Fruit fly (Drosophila melanogaster) whole organism, embryonic: ENCODE data around the gene Snx17.

Source experiments
- Adf1 ChIP-seq: fragments of 200-800 bp; sonication (Bioruptor generic); IDR thresholded peaks from 2 replicates; pipeline ENCODE4 v1.3.6; 2022; ENCODE audit warnings: missing biosample characterization, missing genetic modification characterization
- Antp ChIP-seq: fragments of 200-800 bp; sonication (Bioruptor generic); optimal IDR thresholded peaks from 3 replicates; lab custom pipeline; 2016; ENCODE audit warnings: missing biosample characterization, missing genetic modification characterization
- Bteb2 ChIP-seq: fragments of 200-800 bp; sonication (Bioruptor generic); optimal IDR thresholded peaks from 2 replicates; lab custom pipeline; 2016; ENCODE audit warnings: missing biosample characterization, missing genetic modification characterization
- CG10267 ChIP-seq: fragments of 200-800 bp; sonication (Bioruptor generic); optimal IDR thresholded peaks from 2 replicates; lab custom pipeline; 2018; ENCODE audit warnings: missing biosample characterization, mild to moderate bottlenecking, missing genetic modification characterization, moderate library complexity
- CG10274 ChIP-seq: fragments of 200-800 bp; sonication (Bioruptor generic); optimal IDR thresholded peaks from 3 replicates; lab custom pipeline; 2017; ENCODE audit warnings: missing biosample characterization, mild to moderate bottlenecking, missing genetic modification characterization
- CG10321 ChIP-seq: fragments of 200-800 bp; sonication (Bioruptor generic); IDR thresholded peaks from 2 replicates; pipeline ENCODE4 v1.3.6; 2022; ENCODE audit warnings: missing biosample characterization, missing genetic modification characterization
- CG10462 ChIP-seq: fragments of 200-800 bp; sonication (Bioruptor generic); optimal IDR thresholded peaks from 2 replicates; lab custom pipeline; 2016; ENCODE audit warnings: missing biosample characterization, missing genetic modification characterization
- CG11085 ChIP-seq: fragments of 200-800 bp; sonication (Bioruptor generic); IDR thresholded peaks from 2 replicates; pipeline ENCODE4 v1.3.6; 2022; ENCODE audit warnings: missing biosample characterization, missing genetic modification characterization
- CG11504 ChIP-seq: fragments of 200-800 bp; sonication (Bioruptor generic); optimal IDR thresholded peaks from 3 replicates; lab custom pipeline; 2019; ENCODE audit warnings: missing biosample characterization, mild to moderate bottlenecking, missing genetic modification characterization, moderate library complexity
- CG12391 ChIP-seq: fragments of 200-800 bp; sonication (Bioruptor generic); optimal IDR thresholded peaks from 3 replicates; lab custom pipeline; 2018; ENCODE audit warnings: missing biosample characterization, mild to moderate bottlenecking, missing genetic modification characterization, moderate library complexity
- CG15073 ChIP-seq: fragments of 200-800 bp; sonication (Bioruptor generic); optimal IDR thresholded peaks from 2 replicates; lab custom pipeline; 2016; ENCODE audit warnings: missing biosample characterization, missing genetic modification characterization
- CG18764 ChIP-seq: fragments of 200-800 bp; sonication (Bioruptor generic); optimal IDR thresholded peaks from 3 replicates; lab custom pipeline; 2016; ENCODE audit warnings: missing biosample characterization, missing genetic modification characterization
- CG3726 ChIP-seq: fragments of 200-800 bp; sonication (Bioruptor generic); IDR thresholded peaks from 3 replicates; pipeline ENCODE4, ENCODE4 v1.3.6; 2022; ENCODE audit warnings: missing biosample characterization, missing genetic modification characterization
- CG43689 ChIP-seq: fragments of 200-800 bp; sonication (Bioruptor generic); IDR thresholded peaks from 2 replicates; pipeline ENCODE4 v1.3.6; 2022; ENCODE audit warnings: missing biosample characterization, missing genetic modification characterization
- CG4617 ChIP-seq: fragments of 200-800 bp; sonication (Bioruptor generic); optimal IDR thresholded peaks from 3 replicates; lab custom pipeline; 2016; ENCODE audit warnings: missing biosample characterization, missing genetic modification characterization, borderline replicate concordance
- CG6175 ChIP-seq: fragments of 200-800 bp; sonication (Bioruptor generic); IDR thresholded peaks from 3 replicates; pipeline ENCODE4 v1.3.6; 2022; ENCODE audit warnings: missing biosample characterization, missing genetic modification characterization
- CG6813 ChIP-seq: fragments of 200-800 bp; sonication (Bioruptor generic); optimal IDR thresholded peaks from 2 replicates; lab custom pipeline; 2017; ENCODE audit warnings: missing biosample characterization, missing genetic modification characterization, mild to moderate bottlenecking, moderate library complexity, missing genetic modification reagents
- CG7271 ChIP-seq: fragments of 200-800 bp; sonication (Bioruptor generic); optimal IDR thresholded peaks from 2 replicates; lab custom pipeline; 2018; ENCODE audit warnings: missing biosample characterization, mild to moderate bottlenecking, missing genetic modification characterization, moderate library complexity
- CG8089 ChIP-seq: fragments of 200-800 bp; sonication (Bioruptor generic); optimal IDR thresholded peaks from 3 replicates; lab custom pipeline; 2016; ENCODE audit warnings: missing biosample characterization, missing genetic modification characterization
- CG9817 ChIP-seq: fragments of 200-800 bp; sonication (Bioruptor generic); optimal IDR thresholded peaks from 2 replicates; lab custom pipeline; 2018; ENCODE audit warnings: missing biosample characterization, mild to moderate bottlenecking, missing genetic modification characterization, moderate library complexity
- Camta ChIP-seq: fragments of 200-800 bp; sonication (Bioruptor generic); optimal IDR thresholded peaks from 2 replicates; lab custom pipeline; 2016; ENCODE audit warnings: missing biosample characterization, missing genetic modification characterization
- Dbx ChIP-seq: fragments of 200-800 bp; sonication (Bioruptor generic); IDR thresholded peaks from 3 replicates; pipeline ENCODE4 v1.3.6; 2022; ENCODE audit warnings: missing biosample characterization, missing genetic modification characterization
- Deaf1 ChIP-seq: fragments of 200-800 bp; optimal IDR thresholded peaks from 3 replicates; lab custom pipeline; 2019; ENCODE audit warnings: missing biosample characterization, mild to moderate bottlenecking, missing genetic modification characterization, moderate library complexity
- Dip3 ChIP-seq: fragments of 200-800 bp; sonication (Bioruptor generic); optimal IDR thresholded peaks from 3 replicates; lab custom pipeline; 2016; ENCODE audit warnings: missing biosample characterization, missing genetic modification characterization
- Dll ChIP-seq: fragments of 200-800 bp; sonication (Bioruptor generic); IDR thresholded peaks from 4 replicates; pipeline ENCODE4 v1.3.6; 2022; ENCODE audit warnings: missing biosample characterization, missing genetic modification characterization; ENCODE audit not compliant: partially characterized antibody
- Fer3 ChIP-seq: fragments of 200-800 bp; sonication (Bioruptor generic); optimal IDR thresholded peaks from 2 replicates; lab custom pipeline; 2018; ENCODE audit warnings: missing biosample characterization, mild to moderate bottlenecking, missing genetic modification characterization, moderate library complexity
- GATAe ChIP-seq: fragments of 200-800 bp; sonication (Bioruptor generic); conservative IDR thresholded peaks from 2 replicates; pipeline ENCODE4 v1.3.6; 2022; ENCODE audit warnings: missing biosample characterization, missing genetic modification characterization
- HHEX ChIP-seq: fragments of 200-800 bp; sonication (Bioruptor generic); optimal IDR thresholded peaks from 3 replicates; lab custom pipeline; 2017; ENCODE audit warnings: missing biosample characterization, mild to moderate bottlenecking, missing genetic modification characterization, missing genetic modification reagents
- Hr78 ChIP-seq, 2 experiments: fragments of 200-800 bp in 1 of 2; fragments of >200 bp in 1 of 2; sonication (Bioruptor generic) in 1 of 2; optimal IDR thresholded peaks; 2 replicates each; lab custom pipeline; 2017 to 2019; ENCODE audit warnings: missing biosample characterization in 2 of 2, missing genetic modification characterization in 2 of 2, mild to moderate bottlenecking in 1 of 2, moderate library complexity in 1 of 2
- MESR4 ChIP-seq: fragments of 200-800 bp; sonication (Bioruptor generic); optimal IDR thresholded peaks from 2 replicates; lab custom pipeline; 2018; ENCODE audit warnings: missing biosample characterization, mild to moderate bottlenecking, missing genetic modification characterization, moderate library complexity
- Myb ChIP-seq: fragments of 200-800 bp; sonication (Bioruptor generic); optimal IDR thresholded peaks from 2 replicates; lab custom pipeline; 2016; ENCODE audit warnings: missing biosample characterization, missing genetic modification characterization
- Nf-YB ChIP-seq: fragments of 200-800 bp; sonication (Bioruptor generic); optimal IDR thresholded peaks from 3 replicates; lab custom pipeline; 2019; ENCODE audit warnings: missing biosample characterization, mild to moderate bottlenecking, missing genetic modification characterization, moderate library complexity
- NfI ChIP-seq: fragments of 200-800 bp; sonication (Bioruptor generic); optimal IDR thresholded peaks from 3 replicates; lab custom pipeline; 2018; ENCODE audit warnings: missing biosample characterization, mild to moderate bottlenecking, missing genetic modification characterization, moderate library complexity
- Poxn ChIP-seq: fragments of 200-800 bp; sonication (Bioruptor generic); IDR thresholded peaks from 2 replicates; pipeline ENCODE4 v1.3.6; 2022; ENCODE audit warnings: missing biosample characterization, missing genetic modification characterization
- Spps ChIP-seq: fragments of 200-800 bp; sonication (Bioruptor generic); optimal IDR thresholded peaks from 2 replicates; lab custom pipeline; 2018; ENCODE audit warnings: missing biosample characterization, mild to moderate bottlenecking, missing genetic modification characterization
- Vsx1 ChIP-seq: fragments of 200-800 bp; sonication (Bioruptor generic); optimal IDR thresholded peaks from 2 replicates; lab custom pipeline; 2017; ENCODE audit warnings: missing biosample characterization, mild to moderate bottlenecking, missing genetic modification characterization, missing genetic modification reagents
- bbx ChIP-seq: fragments of 200-800 bp; sonication (Bioruptor generic); IDR thresholded peaks from 2 replicates; pipeline ENCODE4 v1.3.6; 2022; ENCODE audit warnings: missing biosample characterization, missing genetic modification characterization; ENCODE audit not compliant: partially characterized antibody
- cg ChIP-seq: fragments of 200-800 bp; sonication (Bioruptor generic); optimal IDR thresholded peaks from 3 replicates; lab custom pipeline; 2019; ENCODE audit warnings: missing biosample characterization, mild to moderate bottlenecking, missing genetic modification characterization, moderate library complexity
- chm ChIP-seq: fragments of 200-800 bp; sonication (Bioruptor generic); IDR thresholded peaks from 2 replicates; pipeline ENCODE4 v1.3.6; 2022; ENCODE audit warnings: missing biosample characterization, missing genetic modification characterization
- crp ChIP-seq, 2 experiments: fragments of 200-800 bp; sonication (Bioruptor generic); optimal IDR thresholded peaks; 2 replicates in 1 of 2; 3 replicates in 1 of 2; lab custom pipeline; 2017; ENCODE audit warnings: missing biosample characterization in 2 of 2, missing genetic modification characterization in 2 of 2, mild to moderate bottlenecking in 1 of 2, moderate library complexity in 1 of 2
- dati ChIP-seq: fragments of 200-800 bp; sonication (Bioruptor generic); IDR thresholded peaks from 2 replicates; pipeline ENCODE4 v1.3.6; 2022; ENCODE audit warnings: missing biosample characterization, missing genetic modification characterization
- ewg ChIP-seq: fragments of 200-800 bp; sonication (Bioruptor generic); optimal IDR thresholded peaks from 3 replicates; lab custom pipeline; 2017; ENCODE audit warnings: mild to moderate bottlenecking, missing biosample characterization, missing genetic modification reagents, missing genetic modification characterization
- fd3F ChIP-seq: fragments of 200-800 bp; sonication (Bioruptor generic); optimal IDR thresholded peaks from 2 replicates; lab custom pipeline; 2018; ENCODE audit warnings: missing biosample characterization, mild to moderate bottlenecking, missing genetic modification characterization, moderate library complexity
- ftz-f1 ChIP-seq: fragments of 200-800 bp; sonication (Bioruptor generic); optimal IDR thresholded peaks from 2 replicates; lab custom pipeline; 2016; ENCODE audit warnings: missing biosample characterization, missing genetic modification characterization
- h ChIP-seq: fragments of >200 bp; optimal IDR thresholded peaks from 2 replicates; lab custom pipeline; 2017
- prd ChIP-seq, 3 experiments: fragments of >200 bp in 2 of 3; fragments of 200-800 bp in 1 of 3; sonication (Bioruptor generic) in 1 of 3; optimal IDR thresholded peaks in 2 of 3; IDR thresholded peaks in 1 of 3; 2 replicates in 2 of 3; 3 replicates in 1 of 3; pipeline versions ENCODE4 v1.3.6 to Lab custom; 2017 to 2022; ENCODE audit warnings: missing biosample characterization in 1 of 3, missing genetic modification characterization in 1 of 3
- pum ChIP-seq: fragments of 200-800 bp; sonication (Bioruptor generic); optimal IDR thresholded peaks from 2 replicates; lab custom pipeline; 2016; ENCODE audit warnings: missing biosample characterization, missing genetic modification characterization
- pzg ChIP-seq: fragments of 200-800 bp; sonication (Bioruptor generic); optimal IDR thresholded peaks from 3 replicates; lab custom pipeline; 2018; ENCODE audit warnings: missing biosample characterization, mild to moderate bottlenecking, missing genetic modification characterization, moderate library complexity
- vnd ChIP-seq: fragments of 200-800 bp; sonication (Bioruptor generic); IDR thresholded peaks from 3 replicates; pipeline ENCODE4 v1.3.6; 2022; ENCODE audit warnings: missing biosample characterization, missing genetic modification characterization; ENCODE audit not compliant: partially characterized antibody
- vvl ChIP-seq: fragments of 200-800 bp; sonication (Bioruptor generic); IDR thresholded peaks from 2 replicates; pipeline ENCODE4 v1.3.6; 2022; ENCODE audit warnings: missing biosample characterization, missing genetic modification characterization

Snx17 gene

DNA sequence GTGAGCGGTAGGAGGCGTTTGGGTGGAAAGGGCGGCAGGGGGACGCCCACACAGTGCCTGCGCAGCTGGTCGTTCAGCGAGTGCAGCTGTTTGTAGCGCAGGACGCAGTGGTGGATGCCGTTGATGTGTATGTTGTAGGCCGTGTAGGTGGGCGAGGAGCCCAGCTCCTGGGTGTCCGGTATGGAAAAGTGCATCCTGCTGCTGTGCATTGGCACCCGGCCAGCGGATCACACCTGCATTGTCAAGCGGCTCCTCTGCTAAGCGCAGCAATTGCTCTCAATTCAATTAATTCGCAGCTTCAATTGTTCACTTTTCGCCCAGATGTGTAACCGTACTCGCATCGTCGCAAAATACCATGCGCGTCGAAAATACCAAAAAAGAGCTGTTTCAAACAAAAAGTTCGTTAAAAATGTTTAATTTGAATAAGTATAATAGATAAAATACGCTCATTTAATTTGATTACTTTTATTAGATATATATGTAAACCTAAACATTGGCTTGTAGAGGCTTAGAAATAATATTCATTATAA lies at the start of gene Snx17:
Snx17 (minus strand) TSS at position 329 of the 530 bp plus-strand sequence.
- no peak for TF ChIP-seq Vsx1
- TF ChIP-seq Nf-YB: no peak
- no peak for TF ChIP-seq CG43689 (GFP tag; lab: Robert Waterston, UW)
- TF ChIP-seq MESR4 (GFP tag; lab: Kevin White, UChicago): peak; percentile 67
- TF ChIP-seq Adf1 (GFP tag; lab: Robert Waterston, UW): no peak
- TF ChIP-seq CG15073 (GFP tag; lab: Kevin White, UChicago): no peak
- TF ChIP-seq ewg (GFP tag; lab: Kevin White, UChicago): peak; percentile 12
- no peak for TF ChIP-seq prd (optimal IDR thresholded peaks at IDR 0.05; lab: Kevin White, UChicago)
- no peak for TF ChIP-seq prd (GFP tag; IDR thresholded peaks at IDR 0.05; lab: Robert Waterston, UW)
- TF ChIP-seq CG8089 (GFP tag; lab: Kevin White, UChicago): no peak
- peak; percentile 24; the same call in 1 of the 2 replicates for TF ChIP-seq bbx (GFP tag; lab: Robert Waterston, UW)
- peak; percentile 43 for TF ChIP-seq pzg (GFP tag; lab: Kevin White, UChicago)
- TF ChIP-seq chm (GFP tag; lab: Robert Waterston, UW): no peak; the same call in 1 of the 2 replicates
- no peak for TF ChIP-seq CG10274 (GFP tag; lab: Kevin White, UChicago)
- TF ChIP-seq Dll (GFP tag; lab: Robert Waterston, UW): peak; percentile 52; the same call in 1 of the 4 replicates
- TF ChIP-seq CG3726 (GFP tag; lab: Robert Waterston, UW): no peak
- TF ChIP-seq Dbx (GFP tag; lab: Robert Waterston, UW): peak; percentile 29; the same call in 1 of the 3 replicates
- TF ChIP-seq CG10267: no peak
- no peak for TF ChIP-seq Bteb2 (GFP tag; lab: Kevin White, UChicago)
- TF ChIP-seq CG12391: no peak
- no peak for TF ChIP-seq Camta (GFP tag; lab: Kevin White, UChicago)
- TF ChIP-seq dati (GFP tag; lab: Robert Waterston, UW): no peak
- peak in 1 of 2 experiments; percentile 31 for TF ChIP-seq crp (GFP tag; optimal IDR thresholded peaks at IDR 0.05; lab: Kevin White, UChicago)
- no peak for TF ChIP-seq fd3F (GFP tag; lab: Kevin White, UChicago)
- TF ChIP-seq NfI (GFP tag; lab: Kevin White, UChicago): no peak
- TF ChIP-seq CG9817 (tag; lab: Kevin White, UChicago): no peak
- no peak for TF ChIP-seq Deaf1 (tag; lab: Kevin White, UChicago)
- no peak for TF ChIP-seq GATAe (GFP tag; lab: Robert Waterston, UW)
- no peak for TF ChIP-seq Antp (GFP tag; lab: Kevin White, UChicago)
- TF ChIP-seq h (lab: Kevin White, UChicago): no peak
- no peak for TF ChIP-seq HHEX (GFP tag; lab: Kevin White, UChicago)
- no peak for TF ChIP-seq Fer3 (tag; lab: Kevin White, UChicago)
- TF ChIP-seq Hr78 (GFP tag; optimal IDR thresholded peaks at IDR 0.05; lab: Kevin White, UChicago): no peak
- TF ChIP-seq vnd (GFP tag; lab: Robert Waterston, UW): no peak
- TF ChIP-seq Myb: peak; percentile 68
- TF ChIP-seq Spps (tag; lab: Kevin White, UChicago): no peak
- no peak for TF ChIP-seq ftz-f1 (GFP tag; lab: Kevin White, UChicago)
- TF ChIP-seq Poxn (GFP tag; lab: Robert Waterston, UW): no peak
- peak; percentile 69 for TF ChIP-seq CG4617 (GFP tag; lab: Kevin White, UChicago)
- no peak for TF ChIP-seq vvl (GFP tag; lab: Robert Waterston, UW)
- TF ChIP-seq CG7271 (tag; lab: Kevin White, UChicago): no peak
- no peak for TF ChIP-seq cg (GFP tag; lab: Kevin White, UChicago)
- no peak for TF ChIP-seq CG18764 (GFP tag; lab: Kevin White, UChicago)
- TF ChIP-seq CG6175 (GFP tag; lab: Robert Waterston, UW): no peak
- no peak for TF ChIP-seq CG10321 (GFP tag; lab: Robert Waterston, UW)
- TF ChIP-seq pum: no peak
- TF ChIP-seq CG11085: no peak
- TF ChIP-seq CG11504 (tag; lab: Kevin White, UChicago): no peak
- TF ChIP-seq CG10462 (GFP tag; lab: Kevin White, UChicago): no peak
- TF ChIP-seq CG6813 (GFP tag; lab: Kevin White, UChicago): no peak
- no peak for TF ChIP-seq Dip3 (GFP tag; lab: Kevin White, UChicago)
